Fruit fly (Drosophila melanogaster): Measurements from ENCODE around the gene CG34393.

CG34393 gene

dm6 chr2L:3228694-3229093 lies 28.4 kb upstream of the CG34393 start (continued):
- TF ChIP-seq CG11398 (GFP tag; optimal IDR thresholded peaks at IDR 0.05) (no peak), CG2678 (tag; optimal IDR thresholded peaks at IDR 0.05) (peak; percentile 69), Jarid2 (GFP tag; optimal IDR thresholded peaks at IDR 0.05) (peak; percentile 4), lmd (GFP tag; IDR thresholded peaks at IDR 0.05) (no peak), CG8281 (tag; optimal IDR thresholded peaks at IDR 0.05) (peak; percentile 39), mirr (GFP tag; optimal IDR thresholded peaks at IDR 0.05) (peak; percentile 79), CG6854 (GFP tag; optimal IDR thresholded peaks at IDR 0.05) (peak; percentile 33), scrt (GFP tag; optimal IDR thresholded peaks at IDR 0.05) (peak; percentile 28), peb (GFP tag; IDR thresholded peaks at IDR 0.05) (no peak), CG13894 (tag; optimal IDR thresholded peaks at IDR 0.05) (peak; percentile 10), CG8290 (GFP tag; optimal IDR thresholded peaks at IDR 0.05) (no peak), CG8290 (tag; optimal IDR thresholded peaks at IDR 0.05) (peak in 1 of 2 experiments; percentile 50), dysf (GFP tag; IDR thresholded peaks at IDR 0.05) (peak; percentile 24; the same call in 1 of the 3 replicates), Asciz (GFP tag; optimal IDR thresholded peaks at IDR 0.05) (peak; percentile 69), MTF-1 (GFP tag; optimal IDR thresholded peaks at IDR 0.05; ENCODE audit: borderline replicate concordance) (peak; percentile 61), CG6272 (GFP tag; IDR thresholded peaks at IDR 0.05) (no peak), wdn (GFP tag; IDR thresholded peaks at IDR 0.05) (no peak), CG3281 (GFP tag; optimal IDR thresholded peaks at IDR 0.05) (peak; percentile 67), CG17568 (GFP tag; optimal IDR thresholded peaks at IDR 0.05) (no peak), Fer1 (GFP tag; optimal IDR thresholded peaks at IDR 0.05) (peak; percentile 76), CG10959 (GFP tag; IDR thresholded peaks at IDR 0.05) (no peak), CG12744 (GFP tag; optimal IDR thresholded peaks at IDR 0.05) (no peak), CG13296 (GFP tag; optimal IDR thresholded peaks at IDR 0.05) (peak; percentile 59), gsb (GFP tag; IDR thresholded peaks at IDR 0.05) (peak; percentile 40; the same call in 1 of the 2 replicates), Blimp-1 (GFP tag; optimal IDR thresholded peaks at IDR 0.05) (no peak), CG10209 (GFP tag; optimal IDR thresholded peaks at IDR 0.05) (no peak), CG15514 (GFP tag; optimal IDR thresholded peaks at IDR 0.05) (peak; percentile 77), fd3F (GFP tag; optimal IDR thresholded peaks at IDR 0.05) (peak; percentile 36), CG5180 (GFP tag; optimal IDR thresholded peaks at IDR 0.05) (peak; percentile 40), gfzf (GFP tag; optimal IDR thresholded peaks at IDR 0.05) (no peak), CG3163 (GFP tag; optimal IDR thresholded peaks at IDR 0.05) (no peak), CG10267 (tag; optimal IDR thresholded peaks at IDR 0.05) (no peak), Gsc (GFP tag; IDR thresholded peaks at IDR 0.05) (no peak), gsb-n (tag; optimal IDR thresholded peaks at IDR 0.05) (no peak), ftz-f1 (GFP tag; optimal IDR thresholded peaks at IDR 0.05) (no peak), CG31365 (tag; optimal IDR thresholded peaks at IDR 0.05) (peak; percentile 26), CG12071 (GFP tag; optimal IDR thresholded peaks at IDR 0.05) (peak; percentile 80), CG7839 (tag; optimal IDR thresholded peaks at IDR 0.05) (peak; percentile 28), CG17186 (GFP tag; optimal IDR thresholded peaks at IDR 0.05) (no peak), prd (optimal IDR thresholded peaks at IDR 0.05) (no peak), prd (GFP tag; IDR thresholded peaks at IDR 0.05) (peak; percentile 6; the same call in 1 of the 3 replicates), Awh (GFP tag; IDR thresholded peaks at IDR 0.05) (peak; percentile 70; the same call in 1 of the 2 replicates), Meics (GFP tag; optimal IDR thresholded peaks at IDR 0.05) (peak; percentile 71), pum (GFP tag; optimal IDR thresholded peaks at IDR 0.05) (no peak), CG7987 (GFP tag; optimal IDR thresholded peaks at IDR 0.05) (peak; percentile 80), Dek (tag; optimal IDR thresholded peaks at IDR 0.05) (no peak), lov (optimal IDR thresholded peaks at IDR 0.05) (no peak), lov (GFP tag; IDR thresholded peaks at IDR 0.05) (no peak), so (GFP tag; IDR thresholded peaks at IDR 0.05) (peak; percentile 60; the same call in 2 of the 3 replicates), B-H1 (GFP tag; IDR thresholded peaks at IDR 0.05) (no peak; the same call in 2 of the 3 replicates), CG15696 (tag; optimal IDR thresholded peaks at IDR 0.05) (peak; percentile 1)

All from whole organism, embryonic.